Fruit fly (Drosophila melanogaster): Measurements from ENCODE around the gene pn.

- TF ChIP-seq cic (GFP tag; optimal IDR thresholded peaks at IDR 0.05): peak; percentile 13
- TF ChIP-seq kay (GFP tag; ENCODE audit: borderline replicate concordance): no peak
- no peak for TF ChIP-seq CG1620 (GFP tag; optimal IDR thresholded peaks at IDR 0.05)
- peak; percentile 5 for TF ChIP-seq CG11617 (GFP tag; optimal IDR thresholded peaks at IDR 0.05)
- no peak for TF ChIP-seq ovo (GFP tag; optimal IDR thresholded peaks at IDR 0.05)
- no peak for TF ChIP-seq cnc (optimal IDR thresholded peaks at IDR 0.05)
- no peak for TF ChIP-seq CG12768 (GFP tag; optimal IDR thresholded peaks at IDR 0.05)
- TF ChIP-seq Crg-1 (GFP tag; optimal IDR thresholded peaks at IDR 0.05): no peak
- TF ChIP-seq Hr96 (GFP tag; optimal IDR thresholded peaks at IDR 0.05): no peak
- peak; percentile 24 for TF ChIP-seq CG7101 (tag; optimal IDR thresholded peaks at IDR 0.05)
- peak; percentile 99 for TF ChIP-seq Mnt (GFP tag; optimal IDR thresholded peaks at IDR 0.05)
- TF ChIP-seq CG33017 (tag; optimal IDR thresholded peaks at IDR 0.05): no peak
- no peak for TF ChIP-seq pad (GFP tag; optimal IDR thresholded peaks at IDR 0.05)
These were observed 3.6 kb downstream of the pn start, which contains the start of the genes Nmd3 and CG17776 for dm6 chrX:2184563-2184962.
